Fruit fly (Drosophila melanogaster) whole organism, wandering third instar larva: ENCODE measurements around the gene CG7810.

ENCODE experiments used
- Abd-B ChIP-seq: fragments of >200 bp; optimal IDR thresholded peaks from 2 replicates; lab custom pipeline; 2017; ENCODE audit warnings: missing biosample characterization, missing genetic modification characterization
- CG32264 ChIP-seq: fragments of 200-800 bp; sonication (Bioruptor generic); optimal IDR thresholded peaks from 2 replicates; lab custom pipeline; 2016; ENCODE audit warnings: missing biosample characterization, missing genetic modification characterization
- CG9705 ChIP-seq: fragments of 200-800 bp; sonication (Bioruptor generic); optimal IDR thresholded peaks from 2 replicates; lab custom pipeline; 2018; ENCODE audit warnings: missing biosample characterization, mild to moderate bottlenecking, missing genetic modification characterization
- CrebA ChIP-seq: fragments of 200-800 bp; sonication (Bioruptor generic); optimal IDR thresholded peaks from 2 replicates; lab custom pipeline; 2016; ENCODE audit warnings: missing biosample characterization, mild to moderate bottlenecking, missing genetic modification characterization, borderline replicate concordance
- Dfd ChIP-seq: fragments of >200 bp; optimal IDR thresholded peaks from 2 replicates; lab custom pipeline; 2017; ENCODE audit warnings: missing biosample characterization, missing genetic modification characterization
- Dif ChIP-seq: fragments of 200-275, 200-300 bp; sonication (Bioruptor generic); optimal IDR thresholded peaks from 2 replicates; lab custom pipeline; 2018; ENCODE audit warnings: missing biosample characterization, missing genetic modification characterization; ENCODE audit not compliant: partially characterized antibody
- GATAd ChIP-seq: sonication (Bioruptor generic); optimal IDR thresholded peaks from 2 replicates; lab custom pipeline; 2016; ENCODE audit warnings: missing biosample characterization, missing genetic modification characterization
- HLH106 ChIP-seq: fragments of 200-800 bp; optimal IDR thresholded peaks from 3 replicates; lab custom pipeline; 2019; ENCODE audit warnings: missing biosample characterization, mild to moderate bottlenecking, missing genetic modification characterization, moderate library complexity
- Hnf4 ChIP-seq: fragments of 200-800 bp; sonication (Bioruptor generic); optimal IDR thresholded peaks from 2 replicates; lab custom pipeline; 2016; ENCODE audit warnings: missing biosample characterization, mild to moderate bottlenecking, missing genetic modification characterization
- Hr78 ChIP-seq: fragments of >200 bp; optimal IDR thresholded peaks from 2 replicates; lab custom pipeline; 2017; ENCODE audit warnings: missing biosample characterization, missing genetic modification characterization
- Hr83 ChIP-seq: fragments of 200-300 bp; sonication (Bioruptor generic); optimal IDR thresholded peaks from 2 replicates; lab custom pipeline; 2016; ENCODE audit warnings: missing biosample characterization, mild to moderate bottlenecking, missing genetic modification characterization, moderate library complexity; ENCODE audit not compliant: poor library complexity, severe bottlenecking
- Jra ChIP-seq: sonication (Bioruptor generic); optimal IDR thresholded peaks from 2 replicates; lab custom pipeline; 2016; ENCODE audit warnings: missing biosample characterization, missing genetic modification characterization
- Mio ChIP-seq: sonication (Bioruptor generic); optimal IDR thresholded peaks from 2 replicates; lab custom pipeline; 2016; ENCODE audit warnings: missing biosample characterization, missing genetic modification characterization
- Myc ChIP-seq: fragments of >200 bp; optimal IDR thresholded peaks from 2 replicates; lab custom pipeline; 2017
- N ChIP-seq: fragments of >200 bp; optimal IDR thresholded peaks from 2 replicates; lab custom pipeline; 2018; ENCODE audit warnings: missing biosample characterization, missing external identifiers, missing genetic modification characterization
- OdsH ChIP-seq: fragments of 200-800 bp; sonication (Bioruptor generic); optimal IDR thresholded peaks from 2 replicates; lab custom pipeline; 2016; ENCODE audit warnings: missing biosample characterization, mild to moderate bottlenecking, missing genetic modification characterization
- Rel ChIP-seq, 2 experiments: fragments of 200-800 bp; sonication (Bioruptor generic) in 1 of 2; optimal IDR thresholded peaks; 2 replicates in 1 of 2; 3 replicates in 1 of 2; lab custom pipeline; 2016 to 2019; ENCODE audit warnings: mild to moderate bottlenecking in 2 of 2, missing biosample characterization in 2 of 2, missing genetic modification characterization in 2 of 2, moderate library complexity in 1 of 2
- Sp1 ChIP-seq: fragments of 200-800 bp; sonication (Bioruptor generic); optimal IDR thresholded peaks from 3 replicates; lab custom pipeline; 2019; ENCODE audit warnings: missing biosample characterization, mild to moderate bottlenecking, missing genetic modification characterization, moderate library complexity
- Vsx2 ChIP-seq: fragments of 200-300, 225-300 bp; sonication (Bioruptor generic); optimal IDR thresholded peaks from 2 replicates; lab custom pipeline; 2018; ENCODE audit warnings: missing biosample characterization, missing genetic modification characterization; ENCODE audit not compliant: partially characterized antibody
- br ChIP-seq: fragments of 200-800 bp; sonication (Bioruptor generic); optimal IDR thresholded peaks from 2 replicates; lab custom pipeline; 2016; ENCODE audit warnings: missing biosample characterization, missing genetic modification characterization
- brk ChIP-seq: fragments of 200-800 bp; sonication (Bioruptor generic); optimal IDR thresholded peaks from 2 replicates; lab custom pipeline; 2016; ENCODE audit warnings: missing biosample characterization, mild to moderate bottlenecking, missing genetic modification characterization
- dl ChIP-seq, 2 experiments: fragments of 175-275, 200-275 bp in 1 of 2; fragments of 200-275 bp in 1 of 2; sonication (Bioruptor generic); optimal IDR thresholded peaks; lab custom pipeline; 2018; ENCODE audit warnings: mild to moderate bottlenecking in 2 of 2, missing biosample characterization in 2 of 2, missing genetic modification characterization in 2 of 2, moderate library complexity in 2 of 2; ENCODE audit not compliant: partially characterized antibody in 2 of 2, insufficient read depth in 1 of 2
- dmrt93B ChIP-seq: fragments of 200-800 bp; sonication (Bioruptor generic); optimal IDR thresholded peaks from 2 replicates; lab custom pipeline; 2018; ENCODE audit warnings: missing biosample characterization, mild to moderate bottlenecking, missing genetic modification characterization
- dsf ChIP-seq: sonication (Bioruptor generic); optimal IDR thresholded peaks from 2 replicates; lab custom pipeline; 2016; ENCODE audit warnings: missing biosample characterization, missing genetic modification characterization, borderline replicate concordance
- ey ChIP-seq: fragments of 200-800 bp; sonication (Bioruptor generic); optimal IDR thresholded peaks from 2 replicates; lab custom pipeline; 2016; ENCODE audit warnings: missing biosample characterization, missing genetic modification characterization
- foxo ChIP-seq, 2 experiments: fragments of 200-800 bp; sonication (Bioruptor generic); optimal IDR thresholded peaks; 2 replicates in 1 of 2; 3 replicates in 1 of 2; lab custom pipeline; 2016 to 2017; ENCODE audit warnings: missing biosample characterization in 2 of 2, missing genetic modification characterization in 2 of 2
- fru ChIP-seq: fragments of 200-800 bp; sonication (Bioruptor generic); optimal IDR thresholded peaks from 3 replicates; lab custom pipeline; 2016; ENCODE audit warnings: missing biosample characterization, mild to moderate bottlenecking, missing genetic modification characterization
- h ChIP-seq: fragments of 200-800 bp; sonication (Bioruptor generic); optimal IDR thresholded peaks from 3 replicates; lab custom pipeline; 2016; ENCODE audit warnings: missing biosample characterization, mild to moderate bottlenecking, missing genetic modification characterization
- jim ChIP-seq: fragments of 175-275, 200-325 bp; sonication (Bioruptor generic); optimal IDR thresholded peaks from 2 replicates; lab custom pipeline; 2016; ENCODE audit warnings: missing biosample characterization, mild to moderate bottlenecking, missing genetic modification characterization
- lola ChIP-seq: fragments of >200 bp; optimal IDR thresholded peaks from 2 replicates; lab custom pipeline; 2017; ENCODE audit warnings: missing biosample characterization, missing genetic modification characterization
- pan ChIP-seq: fragments of >200 bp; optimal IDR thresholded peaks from 2 replicates; lab custom pipeline; 2017
- psq ChIP-seq: fragments of 200-800 bp; sonication (Bioruptor generic); optimal IDR thresholded peaks from 3 replicates; lab custom pipeline; 2017; ENCODE audit warnings: missing biosample characterization, mild to moderate bottlenecking, missing genetic modification characterization, moderate library complexity
- rgr ChIP-seq: fragments of 200-800 bp; sonication (Bioruptor generic); optimal IDR thresholded peaks from 3 replicates; lab custom pipeline; 2016; ENCODE audit warnings: missing biosample characterization, mild to moderate bottlenecking, missing genetic modification characterization
- sage ChIP-seq: fragments of 200-800 bp; sonication (Bioruptor generic); optimal IDR thresholded peaks from 2 replicates; lab custom pipeline; 2016; ENCODE audit warnings: missing biosample characterization, mild to moderate bottlenecking, missing genetic modification characterization
- sv ChIP-seq: fragments of 200-800 bp; sonication (Bioruptor generic); optimal IDR thresholded peaks from 3 replicates; lab custom pipeline; 2016; ENCODE audit warnings: missing biosample characterization, missing genetic modification characterization
- tai ChIP-seq: sonication (Bioruptor generic); optimal IDR thresholded peaks from 2 replicates; lab custom pipeline; 2016; ENCODE audit warnings: missing biosample characterization, missing genetic modification characterization
- usp ChIP-seq: fragments of >200 bp; optimal IDR thresholded peaks from 2 replicates; lab custom pipeline; 2017; ENCODE audit warnings: missing biosample characterization, missing genetic modification characterization
- woc ChIP-seq: sonication (Bioruptor generic); optimal IDR thresholded peaks from 2 replicates; lab custom pipeline; 2016; ENCODE audit warnings: missing biosample characterization, mild to moderate bottlenecking, missing genetic modification characterization

Gene CG7810

dm6 chr2L:8276287-8276686 is 34.7 kb downstream of the CG7810 start:
- no peak for TF ChIP-seq lola (GFP tag; lab: Kevin White, UChicago)
- no peak for TF ChIP-seq Dfd (GFP tag; lab: Kevin White, UChicago)
- TF ChIP-seq Vsx2 (GFP tag; lab: Kevin White, UChicago) = no peak

dm6 chr2L:8274958-8275584 is 35.9 kb downstream of the CG7810 start:
- TF ChIP-seq dsf (GFP tag; lab: Kevin White, UChicago) (no peak), Abd-B (GFP tag; lab: Kevin White, UChicago) (no peak), sv (peak; percentile 54), Hr83 (GFP tag; lab: Kevin White, UChicago) (no peak), dl (GFP tag; optimal IDR thresholded peaks at IDR 0.05; lab: Kevin White, UChicago; ENCODE audit: insufficient read depth in 1 of 2, partially characterized antibody in 2 of 2) (no peak), fru (peak; percentile 40), Rel (GFP tag; optimal IDR thresholded peaks at IDR 0.05; lab: Kevin White, UChicago) (no peak), Rel (tag; optimal IDR thresholded peaks at IDR 0.05; lab: Kevin White, UChicago) (no peak), brk (GFP tag; lab: Kevin White, UChicago) (no peak), Myc (lab: Kevin White, UChicago) (no peak), OdsH (GFP tag; lab: Kevin White, UChicago) (peak; percentile 50), Mio (GFP tag; lab: Kevin White, UChicago) (no peak), tai (GFP tag; lab: Kevin White, UChicago) (no peak), sage (GFP tag; lab: Kevin White, UChicago) (no peak), CG9705 (GFP tag; lab: Kevin White, UChicago) (no peak), lola (GFP tag; lab: Kevin White, UChicago) (no peak), jim (GFP tag; lab: Kevin White, UChicago) (no peak), CG32264 (no peak), woc (GFP tag; lab: Kevin White, UChicago) (no peak), br (GFP tag; lab: Kevin White, UChicago) (no peak), Vsx2 (GFP tag; lab: Kevin White, UChicago) (no peak), foxo (GFP tag; optimal IDR thresholded peaks at IDR 0.05; lab: Kevin White, UChicago) (peak in 1 of 2 experiments; percentile 41), Hr78 (no peak), pan (lab: Kevin White, UChicago) (no peak), h (peak; percentile 14), HLH106 (tag; lab: Kevin White, UChicago) (peak; percentile 33), N (no peak), GATAd (GFP tag; lab: Kevin White, UChicago) (no peak), CrebA (GFP tag; lab: Kevin White, UChicago) (no peak), psq (GFP tag; lab: Kevin White, UChicago) (no peak), rgr (GFP tag; lab: Kevin White, UChicago) (peak; percentile 49), Dif (no peak), usp (GFP tag; lab: Kevin White, UChicago) (no peak), Hnf4 (GFP tag; lab: Kevin White, UChicago) (peak; percentile 15), Dfd (GFP tag; lab: Kevin White, UChicago) (no peak), dmrt93B (GFP tag; lab: Kevin White, UChicago) (no peak), ey (GFP tag; lab: Kevin White, UChicago) (peak; percentile 42), Sp1 (GFP tag; lab: Kevin White, UChicago) (peak; percentile 1), Jra (GFP tag; lab: Kevin White, UChicago) (no peak)
